Fruit fly (Drosophila melanogaster) S2 (cell line): ENCODE data around the gene CG43138.

Experiments used
- CG8478 ChIP-seq: fragments of >200 bp; optimal IDR thresholded peaks from 2 replicates; lab custom pipeline; 2018
- CTCF ChIP-seq, 2 experiments: fragments of >200 bp; optimal IDR thresholded peaks; 2 replicates each; lab custom pipeline; 2018

DNA sequence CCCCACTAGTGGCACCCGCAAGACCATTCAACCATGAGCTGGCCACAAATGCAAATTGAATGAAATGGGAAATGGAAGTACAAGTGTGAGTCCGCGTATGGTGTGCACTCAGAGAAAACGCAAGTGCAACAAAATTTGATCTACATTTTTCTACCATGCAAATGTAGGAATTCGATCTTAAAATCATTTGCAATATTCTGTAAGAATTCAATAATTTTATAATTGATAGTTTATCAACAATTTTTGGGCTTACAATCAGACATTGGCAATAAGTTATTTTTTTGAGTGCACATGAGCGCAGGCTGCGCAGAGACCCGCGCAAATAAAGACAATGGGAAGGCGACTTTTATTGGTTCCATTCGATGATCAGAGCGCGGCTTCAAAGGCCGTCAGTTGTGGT lies 43.1 kb downstream of the CG43138 start:
- TF ChIP-seq CG8478 (lab: Kevin White, UChicago) (no peak), CTCF (optimal IDR thresholded peaks at IDR 0.05; lab: Kevin White, UChicago) (no peak)
